Worm (Caenorhabditis elegans): ENCODE results near the gene Y66D12A.30.

Gene Y66D12A.30

ce11 chrIII:11592096-11592495 is 17.6 kb upstream of the Y66D12A.30 start:
- TF ChIP-seq snu-23 (GFP tag; optimal IDR thresholded peaks at IDR 0.05) (no peak), irx-1 (tag; optimal IDR thresholded peaks at IDR 0.05) (no peak), rnt-1 (tag; optimal IDR thresholded peaks at IDR 0.05) (no peak), nhr-47 (tag; optimal IDR thresholded peaks at IDR 0.05) (no peak), lin-35 (GFP tag; optimal IDR thresholded peaks at IDR 0.05) (no peak), nhr-20 (tag; optimal IDR thresholded peaks at IDR 0.05) (no peak)

DNA sequence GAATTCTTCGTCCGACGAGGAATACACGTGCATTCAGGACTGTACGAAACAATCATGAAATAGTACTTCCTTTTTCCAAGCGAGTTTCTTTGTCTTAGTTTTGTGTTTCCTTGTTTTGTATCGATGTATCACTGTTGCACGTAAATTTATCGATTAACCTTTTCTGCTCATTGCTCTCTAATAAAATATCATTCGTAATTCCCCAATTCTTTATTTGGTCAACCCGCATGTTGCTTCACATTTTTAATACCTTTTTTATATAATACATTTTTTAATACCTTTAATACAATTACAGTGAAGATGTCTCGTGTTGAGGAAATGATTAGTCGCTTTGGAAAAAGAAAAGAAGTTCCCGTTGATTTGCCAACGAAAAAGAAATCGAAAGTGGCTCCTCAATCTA is 1.8 kb upstream of the Y66D12A.30 start, which contains the start of gene Y66D12A.1:
Y66D12A.1 (plus strand) TSS at position 301 of the 400 bp plus-strand sequence.
- TF ChIP-seq alr-1 (tag; optimal IDR thresholded peaks at IDR 0.05; ENCODE audit: borderline replicate concordance) (no peak), pqm-1 (tag; optimal IDR thresholded peaks at IDR 0.05) (no peak), mdl-1 (tag; optimal IDR thresholded peaks at IDR 0.05) (no peak), efl-1 (optimal IDR thresholded peaks at IDR 0.05) (no peak), efl-1 (GFP tag; optimal IDR thresholded peaks at IDR 0.05 in 1 of 2) (no peak), vab-15 (tag; optimal IDR thresholded peaks at IDR 0.05) (no peak), sox-4 (tag; optimal IDR thresholded peaks at IDR 0.05) (no peak), nhr-77 (tag; optimal IDR thresholded peaks at IDR 0.05) (no peak), nhr-71 (tag; optimal IDR thresholded peaks at IDR 0.05) (no peak), aly-2 (tag; optimal IDR thresholded peaks at IDR 0.05) (no peak), Y116A8C.19 (tag; optimal IDR thresholded peaks at IDR 0.05; ENCODE audit: borderline replicate concordance) (no peak), nhr-47 (tag; optimal IDR thresholded peaks at IDR 0.05) (no peak)

DNA sequence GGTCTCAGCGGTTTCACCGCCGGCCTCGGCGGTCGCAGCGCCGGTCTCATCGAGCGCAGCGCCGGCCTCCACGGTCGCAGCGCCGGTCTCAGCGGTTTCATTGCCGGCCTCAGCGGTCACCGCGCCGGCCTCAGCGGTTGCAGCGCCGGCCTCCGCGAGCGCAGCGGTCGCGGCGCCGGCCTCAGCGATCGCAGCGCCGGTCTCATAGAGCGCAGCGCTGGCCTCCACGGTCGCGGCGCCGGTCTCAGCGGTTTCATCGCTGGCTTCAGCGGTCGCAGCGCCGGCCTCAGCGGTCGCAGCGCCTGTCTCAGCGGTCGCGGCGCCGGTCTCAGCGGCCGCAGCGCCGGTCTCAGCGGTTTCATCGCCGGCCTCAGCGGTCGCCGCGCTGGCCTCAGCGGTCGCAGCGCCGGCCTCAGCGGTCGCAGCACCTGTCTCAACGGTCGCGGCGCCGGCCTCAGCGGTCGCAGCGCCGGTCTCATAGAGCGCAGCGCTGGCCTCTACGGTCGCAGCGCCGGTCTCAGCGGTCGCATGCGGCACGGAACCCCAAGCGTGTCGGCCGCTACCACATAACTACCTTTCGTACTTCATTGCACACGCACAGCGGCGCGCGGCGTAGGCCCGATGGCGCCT is 2.1 kb downstream of the Y66D12A.30 start:
- peak; percentile 86 for TF ChIP-seq ceh-8 (GFP tag; optimal IDR thresholded peaks at IDR 0.05)
- TF ChIP-seq fkh-10 (GFP tag; optimal IDR thresholded peaks at IDR 0.05), result no peak

DNA sequence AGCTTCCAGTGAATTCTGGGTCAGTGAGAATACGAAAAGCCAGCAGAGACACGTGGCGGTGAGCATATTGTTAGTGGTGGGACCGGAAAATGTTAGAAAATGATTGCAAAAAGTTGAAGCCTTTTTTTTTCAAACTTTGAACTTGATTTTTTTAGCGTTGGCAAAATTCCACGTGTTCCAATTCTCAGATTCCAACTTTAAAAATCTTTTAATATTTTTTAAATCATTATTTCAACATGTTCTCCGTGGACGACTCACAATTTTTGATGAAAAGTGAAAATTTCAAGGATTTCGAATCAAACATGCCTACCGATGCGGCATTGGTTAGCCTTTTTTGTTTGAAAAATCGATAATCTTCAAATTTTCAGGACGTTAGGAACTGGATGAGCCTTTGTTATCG is 2.7 kb downstream of the Y66D12A.30 start, which contains the start of the genes Y66A7A.9 and Y66A7A.4:
Y66A7A.9 (minus strand) TSS at position 101 of the 400 bp plus-strand sequence.
Y66A7A.4 (plus strand) TSS at position 237 of the 400 bp plus-strand sequence.
- TF ChIP-seq unc-130 (tag; optimal IDR thresholded peaks at IDR 0.05) (no peak), hlh-17 (GFP tag; optimal IDR thresholded peaks at IDR 0.05; ENCODE audit: borderline replicate concordance) (no peak), fkh-10 (GFP tag; optimal IDR thresholded peaks at IDR 0.05) (no peak), jun-1 (tag; optimal IDR thresholded peaks at IDR 0.05) (no peak), ztf-11 (tag; optimal IDR thresholded peaks at IDR 0.05) (no peak), hpl-2 (GFP tag; optimal IDR thresholded peaks at IDR 0.05) (no peak), egl-13 (tag; optimal IDR thresholded peaks at IDR 0.05) (no peak), pqm-1 (tag; optimal IDR thresholded peaks at IDR 0.05) (no peak), aly-2 (tag; optimal IDR thresholded peaks at IDR 0.05) (no peak), nhr-11 (tag; optimal IDR thresholded peaks at IDR 0.05) (no peak), fkh-4 (tag; optimal IDR thresholded peaks at IDR 0.05; ENCODE audit: borderline replicate concordance) (no peak), sox-4 (tag; optimal IDR thresholded peaks at IDR 0.05) (no peak), elt-2 (tag; optimal IDR thresholded peaks at IDR 0.05) (no peak), C34B4.2 (tag; optimal IDR thresholded peaks at IDR 0.05) (no peak)

ce11 chrIII:11614325-11614724 is 4.7 kb downstream of the Y66D12A.30 start:
- peak; percentile 14 for TF ChIP-seq nhr-85 (tag)

DNA sequence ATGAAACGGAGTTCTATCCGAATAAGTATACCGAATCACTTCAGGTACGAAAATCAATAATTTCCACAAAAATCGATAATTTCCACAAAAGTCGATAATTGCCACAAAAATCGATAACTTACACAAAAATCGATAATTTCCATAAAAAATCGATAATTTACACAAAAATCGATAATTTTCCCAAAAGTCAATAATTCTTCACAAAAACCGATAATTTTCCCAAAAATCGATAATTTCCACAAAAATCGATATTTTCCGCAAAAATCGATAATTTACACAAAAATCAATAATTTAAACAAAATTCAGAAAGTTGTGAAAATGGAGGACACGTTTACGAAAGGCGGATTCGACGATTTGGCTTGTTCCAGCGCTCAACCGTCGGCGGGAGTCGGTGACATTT is 5.2 kb downstream of the Y66D12A.30 start:
- TF ChIP-seq nhr-12 (tag; optimal IDR thresholded peaks at IDR 0.05), result no peak
- no peak for TF ChIP-seq jun-1 (tag; optimal IDR thresholded peaks at IDR 0.05)
- TF ChIP-seq pag-3 (tag; optimal IDR thresholded peaks at IDR 0.05; ENCODE audit: borderline replicate concordance, insufficient read depth), result no peak
- TF ChIP-seq sup-37 (GFP tag; optimal IDR thresholded peaks at IDR 0.05), result no peak
- TF ChIP-seq ets-5 (GFP tag; IDR thresholded peaks at IDR 0.05), result no peak
- no peak for TF ChIP-seq ceh-82 (tag; optimal IDR thresholded peaks at IDR 0.05)
- TF ChIP-seq mdl-1 (tag; optimal IDR thresholded peaks at IDR 0.05), result no peak
- no peak for TF ChIP-seq tlp-1 (tag; optimal IDR thresholded peaks at IDR 0.05)
- no peak for TF ChIP-seq snpc-4 (tag; optimal IDR thresholded peaks at IDR 0.05)
- TF ChIP-seq lin-13 (GFP tag; optimal IDR thresholded peaks at IDR 0.05), result no peak
- TF ChIP-seq nhr-71 (tag; optimal IDR thresholded peaks at IDR 0.05), result no peak
- no peak for TF ChIP-seq lin-14 (GFP tag; optimal IDR thresholded peaks at IDR 0.05)
- no peak for TF ChIP-seq dsc-1 (tag; optimal IDR thresholded peaks at IDR 0.05)
- no peak for TF ChIP-seq zip-4 (GFP tag; optimal IDR thresholded peaks at IDR 0.05)
- TF ChIP-seq pax-3 (tag; optimal IDR thresholded peaks at IDR 0.05), result no peak
- TF ChIP-seq sptf-1 (tag; optimal IDR thresholded peaks at IDR 0.05), result no peak

Data from whole organism, L1 larva.